Worm (Caenorhabditis elegans) whole organism, midembryonic: ENCODE data around the gene praf-3.
"Not testable (repeated sequence)": the region's sequence is repeated elsewhere in the genome, so short reads cannot be mapped to it uniquely, and the experiment has no call there.

ENCODE experiments used
- T22C8.4 ChIP-seq: fragments of 200-800 bp; sonication (Bioruptor generic); IDR thresholded peaks from 2 replicates; pipeline ENCODE4 v1.3.6; 2022; ENCODE audit warnings: missing genetic modification characterization, missing compliant biosample characterization
- cog-1 ChIP-seq: sonication (generic microtip); optimal IDR thresholded peaks from 2 replicates; lab custom pipeline; 2016; ENCODE audit warnings: missing genetic modification characterization, missing compliant biosample characterization
- flt-1 ChIP-seq: fragments of 200-800 bp; sonication (Bioruptor generic); IDR thresholded peaks from 2 replicates; pipeline ENCODE4 v1.3.6; 2022; ENCODE audit warnings: missing genetic modification characterization, missing compliant biosample characterization
- klf-2 ChIP-seq: fragments of 200-800 bp; sonication (Bioruptor generic); conservative IDR thresholded peaks from 2 replicates; pipeline ENCODE4 v1.3.6; 2022; ENCODE audit warnings: missing genetic modification reagents, missing genetic modification characterization, missing compliant biosample characterization
- med-1 ChIP-seq: sonication (generic microtip); optimal IDR thresholded peaks from 2 replicates; lab custom pipeline; 2017; ENCODE audit warnings: missing genetic modification characterization, mild to moderate bottlenecking, missing compliant biosample characterization, antibody characterized with exemption, missing genetic modification reagents; ENCODE audit not compliant: insufficient read depth
- ref-1 ChIP-seq: fragments of 200-800 bp; sonication (Bioruptor generic); conservative IDR thresholded peaks from 2 replicates; pipeline ENCODE4 v1.3.6; 2022; ENCODE audit warnings: missing genetic modification reagents, missing genetic modification characterization, missing compliant biosample characterization
- tab-1 ChIP-seq: fragments of 200-800 bp; sonication (Bioruptor generic); IDR thresholded peaks from 2 replicates; pipeline ENCODE4 v1.3.6; 2022; ENCODE audit warnings: missing genetic modification characterization, missing compliant biosample characterization
- ztf-23 ChIP-seq: fragments of 200-800 bp; sonication (Bioruptor generic); IDR thresholded peaks from 2 replicates; pipeline ENCODE4 v1.3.6; 2022; ENCODE audit warnings: missing genetic modification reagents, missing genetic modification characterization, missing compliant biosample characterization
- ztf-29 ChIP-seq: fragments of 200-800 bp; sonication (Bioruptor generic); IDR thresholded peaks from 2 replicates; pipeline ENCODE4 v1.3.6; 2022; ENCODE audit warnings: missing genetic modification reagents, missing genetic modification characterization, missing compliant biosample characterization

The praf-3 gene

ce11 chrIV:8347051-8347450 is 32.7 kb upstream of the praf-3 start, which contains the start of the genes F17E9.18 and F17E9.15:
TSS of gene F17E9.18 (minus strand) at chrIV:8347151.
TSS of gene F17E9.15 (plus strand) at chrIV:8347418.
- TF ChIP-seq ztf-29 (no peak), tab-1 (GFP tag; lab: Robert Waterston, UW) (no peak), med-1 (GFP tag; lab: Kevin White, UChicago) (no peak), cog-1 (tag; lab: Kevin White, UChicago) (no peak), flt-1 (GFP tag; lab: Robert Waterston, UW) (no peak), ref-1 (GFP tag; lab: Robert Waterston, UW) (no peak), T22C8.4 (GFP tag; lab: Robert Waterston, UW) (no peak), klf-2 (GFP tag; lab: Robert Waterston, UW) (no peak), ztf-23 (GFP tag; lab: Robert Waterston, UW) (no peak)

ce11 chrIV:8348073-8348472 is 31.7 kb upstream of the praf-3 start, which contains the start of gene F17E9.4:
TSS of gene F17E9.4 (plus strand) at chrIV:8348373.
- no peak for TF ChIP-seq tab-1 (GFP tag; lab: Robert Waterston, UW)
- no peak for TF ChIP-seq ztf-23 (GFP tag; lab: Robert Waterston, UW)
- no peak for TF ChIP-seq ref-1 (GFP tag; lab: Robert Waterston, UW)
- no peak for TF ChIP-seq ztf-29
- TF ChIP-seq klf-2 (GFP tag; lab: Robert Waterston, UW), result no peak
- TF ChIP-seq flt-1 (GFP tag; lab: Robert Waterston, UW), result no peak
- no peak for TF ChIP-seq T22C8.4 (GFP tag; lab: Robert Waterston, UW)
- TF ChIP-seq med-1 (GFP tag; lab: Kevin White, UChicago), result no peak
- no peak for TF ChIP-seq cog-1 (tag; lab: Kevin White, UChicago)

- TF ChIP-seq flt-1 (GFP tag; lab: Robert Waterston, UW); ztf-29; cog-1 (tag; lab: Kevin White, UChicago): not testable (repeated sequence)
These were observed 27.7 kb upstream of the praf-3 start, which contains the start of gene F17E9.16 for ce11 chrIV:8352036-8352435. TSS of gene F17E9.16 (plus strand) at chrIV:8352336.

ce11 chrIV:8354572-8354971 is 25.2 kb upstream of the praf-3 start, which contains the start of gene F17E9.3:
TSS of gene F17E9.3 (plus strand) at chrIV:8354872.
- TF ChIP-seq ztf-29 (no peak), tab-1 (GFP tag; lab: Robert Waterston, UW) (no peak), ref-1 (GFP tag; lab: Robert Waterston, UW) (no peak), cog-1 (tag; lab: Kevin White, UChicago) (no peak), flt-1 (GFP tag; lab: Robert Waterston, UW) (no peak), med-1 (GFP tag; lab: Kevin White, UChicago) (no peak)

ce11 chrIV:8355592-8355991 is 24.2 kb upstream of the praf-3 start, which contains the start of the genes F17E9.2 and col-116:
TSS of gene F17E9.2 (plus strand) at chrIV:8355892.
TSS of gene col-116 (plus strand) at chrIV:8355906.
- TF ChIP-seq ref-1 (GFP tag; lab: Robert Waterston, UW) (no peak), tab-1 (GFP tag; lab: Robert Waterston, UW) (no peak), T22C8.4 (GFP tag; lab: Robert Waterston, UW) (no peak), ztf-23 (GFP tag; lab: Robert Waterston, UW) (no peak), flt-1 (GFP tag; lab: Robert Waterston, UW) (no peak), med-1 (GFP tag; lab: Kevin White, UChicago) (no peak), klf-2 (GFP tag; lab: Robert Waterston, UW) (no peak)

ce11 chrIV:8357299-8357698 is 22.5 kb upstream of the praf-3 start:
- no peak for TF ChIP-seq med-1 (GFP tag; lab: Kevin White, UChicago)
- TF ChIP-seq T22C8.4 (GFP tag; lab: Robert Waterston, UW), result no peak
- TF ChIP-seq ref-1 (GFP tag; lab: Robert Waterston, UW), result no peak
- no peak for TF ChIP-seq cog-1 (tag; lab: Kevin White, UChicago)
- no peak for TF ChIP-seq ztf-23 (GFP tag; lab: Robert Waterston, UW)
- TF ChIP-seq flt-1 (GFP tag; lab: Robert Waterston, UW), result no peak
- no peak for TF ChIP-seq tab-1 (GFP tag; lab: Robert Waterston, UW)
- TF ChIP-seq ztf-29, result no peak
- no peak for TF ChIP-seq klf-2 (GFP tag; lab: Robert Waterston, UW)

- TF ChIP-seq flt-1 (GFP tag; lab: Robert Waterston, UW), result no peak
- TF ChIP-seq tab-1 (GFP tag; lab: Robert Waterston, UW), result no peak
- TF ChIP-seq ztf-29, result no peak
- no peak for TF ChIP-seq klf-2 (GFP tag; lab: Robert Waterston, UW)
- no peak for TF ChIP-seq ztf-23 (GFP tag; lab: Robert Waterston, UW)
- TF ChIP-seq T22C8.4 (GFP tag; lab: Robert Waterston, UW), result no peak
- TF ChIP-seq med-1 (GFP tag; lab: Kevin White, UChicago), result no peak
- no peak for TF ChIP-seq cog-1 (tag; lab: Kevin White, UChicago)
- TF ChIP-seq ref-1 (GFP tag; lab: Robert Waterston, UW), result no peak
These were observed 21.3 kb upstream of the praf-3 start, which contains the start of gene D2096.13 for ce11 chrIV:8358492-8358891. TSS of gene D2096.13 (minus strand) at chrIV:8358592.

ce11 chrIV:8359716-8360407 is 19.9 kb upstream of the praf-3 start, which contains the start of gene D2096.5:
TSS of gene D2096.5 (minus strand) at chrIV:8359766.
- TF ChIP-seq ztf-23 (GFP tag; lab: Robert Waterston, UW) (no peak), med-1 (GFP tag; lab: Kevin White, UChicago) (no peak), tab-1 (GFP tag; lab: Robert Waterston, UW) (no peak), T22C8.4 (GFP tag; lab: Robert Waterston, UW) (no peak), ref-1 (GFP tag; lab: Robert Waterston, UW) (no peak), klf-2 (GFP tag; lab: Robert Waterston, UW) (no peak), ztf-29 (no peak), flt-1 (GFP tag; lab: Robert Waterston, UW) (no peak), cog-1 (tag; lab: Kevin White, UChicago) (no peak)

- no peak for TF ChIP-seq tab-1 (GFP tag; lab: Robert Waterston, UW)
- no peak for TF ChIP-seq T22C8.4 (GFP tag; lab: Robert Waterston, UW)
- TF ChIP-seq flt-1 (GFP tag; lab: Robert Waterston, UW), result no peak
- TF ChIP-seq cog-1 (tag; lab: Kevin White, UChicago), result no peak
- TF ChIP-seq ztf-29, result no peak
- no peak for TF ChIP-seq ztf-23 (GFP tag; lab: Robert Waterston, UW)
- no peak for TF ChIP-seq klf-2 (GFP tag; lab: Robert Waterston, UW)
- TF ChIP-seq ref-1 (GFP tag; lab: Robert Waterston, UW), result no peak
- TF ChIP-seq med-1 (GFP tag; lab: Kevin White, UChicago), result no peak
These were observed 19.0 kb upstream of the praf-3 start, which contains the start of gene sqv-1 for ce11 chrIV:8360817-8361216. TSS of gene sqv-1 (plus strand) at chrIV:8361117.
